Worm (Caenorhabditis elegans): Measurements from ENCODE around the gene F19F10.14.

DNA sequence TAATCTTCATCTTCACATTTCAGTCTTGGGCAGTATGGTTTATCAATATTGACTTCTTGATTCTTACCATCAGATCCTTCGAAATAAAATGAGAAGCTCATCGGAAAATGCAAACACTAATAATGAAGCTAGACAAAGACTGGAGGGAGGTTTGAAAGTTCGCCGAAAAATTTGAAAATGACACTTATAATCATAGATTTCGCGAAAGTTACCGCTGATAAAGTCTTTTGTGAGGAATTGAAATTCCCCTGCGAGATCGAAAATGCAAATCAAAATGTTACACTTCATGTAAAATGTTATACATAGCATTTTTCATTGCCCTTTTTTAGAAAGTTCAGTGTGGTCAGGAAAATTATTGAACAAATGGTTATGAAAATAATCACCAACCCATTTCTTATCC is 27.4 kb upstream of the F19F10.14 start, which contains the start of gene C50E3.7:
- TF ChIP-seq alr-1 (tag; optimal IDR thresholded peaks at IDR 0.05), result no peak
- TF ChIP-seq nhr-12 (tag; optimal IDR thresholded peaks at IDR 0.05), result no peak
- TF ChIP-seq snpc-4 (tag; optimal IDR thresholded peaks at IDR 0.05), result no peak
- TF ChIP-seq elt-1 (tag; optimal IDR thresholded peaks at IDR 0.05), result no peak
- TF ChIP-seq egl-27 (tag; optimal IDR thresholded peaks at IDR 0.05), result no peak
- TF ChIP-seq blmp-1 (tag; optimal IDR thresholded peaks at IDR 0.05; ENCODE audit: insufficient read depth), result no peak
